Fruit fly (Drosophila melanogaster) whole organism: ENCODE data around the gene Wbp2.

ENCODE experiments used
- CG8478 ChIP-seq: fragments of >200 bp; optimal IDR thresholded peaks from 2 replicates; lab custom pipeline; 2018; ENCODE audit warnings: inconsistent platforms
- Dll ChIP-seq: fragments of >200 bp; optimal IDR thresholded peaks from 2 replicates; lab custom pipeline; 2017
- EcR ChIP-seq, 2 experiments: fragments of >200 bp; optimal IDR thresholded peaks; 2 replicates each; lab custom pipeline; 2017; ENCODE audit warnings: missing biosample characterization in 2 of 2, missing genetic modification characterization in 2 of 2, missing genetic modification reagents in 2 of 2
- pan ChIP-seq: fragments of >200 bp; optimal IDR thresholded peaks from 2 replicates; lab custom pipeline; 2017
- psq ChIP-seq: fragments of >200 bp; optimal IDR thresholded peaks from 2 replicates; lab custom pipeline; 2017
- usp ChIP-seq: fragments of >200 bp; optimal IDR thresholded peaks from 2 replicates; lab custom pipeline; 2017; ENCODE audit warnings: missing biosample characterization, missing genetic modification characterization, mixed read lengths

DNA sequence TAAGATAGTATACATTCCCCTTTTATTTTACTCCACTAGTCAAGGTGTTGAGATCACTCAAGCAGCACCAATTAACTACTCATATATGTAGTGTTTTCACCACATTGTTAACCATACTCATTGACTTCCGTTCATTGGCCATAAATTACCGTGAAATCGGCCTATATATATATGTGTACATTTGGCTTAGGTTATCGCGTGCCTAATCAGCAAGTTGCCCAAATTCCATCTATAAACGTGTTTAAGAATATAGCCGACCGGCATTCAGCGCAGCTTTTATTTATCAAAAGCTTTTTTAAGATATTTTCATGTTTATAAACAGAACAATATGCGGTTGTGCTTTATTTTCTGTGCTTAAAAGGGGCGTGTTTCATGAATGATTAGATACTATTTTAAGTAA, 21.4 kb upstream of the Wbp2 start:
- TF ChIP-seq CG8478: no peak
- TF ChIP-seq usp: no peak
- no peak for TF ChIP-seq psq (lab: Kevin White, UChicago)
- no peak for TF ChIP-seq pan (lab: Kevin White, UChicago)
- TF ChIP-seq EcR (GFP tag; optimal IDR thresholded peaks at IDR 0.05; lab: Kevin White, UChicago): no peak
- no peak for TF ChIP-seq Dll (lab: Kevin White, UChicago)
